Worm (Caenorhabditis elegans) whole organism, midembryonic: ENCODE measurements around the gene asp-5.

ENCODE experiments used
- klf-2 ChIP-seq: fragments of 200-800 bp; sonication (Bioruptor generic); conservative IDR thresholded peaks from 2 replicates; pipeline ENCODE4 v1.3.6; 2022; ENCODE audit warnings: missing genetic modification reagents, missing genetic modification characterization, missing compliant biosample characterization
- ref-1 ChIP-seq: fragments of 200-800 bp; sonication (Bioruptor generic); conservative IDR thresholded peaks from 2 replicates; pipeline ENCODE4 v1.3.6; 2022; ENCODE audit warnings: missing genetic modification reagents, missing genetic modification characterization, missing compliant biosample characterization

- TF ChIP-seq ref-1 (GFP tag; lab: Robert Waterston, UW) (no peak), klf-2 (GFP tag; lab: Robert Waterston, UW) (no peak)
Measured at ce11 chrV:8281646-8282045, 9.5 kb downstream of the asp-5 start.
